Fruit fly (Drosophila melanogaster) whole organism, pupa: ENCODE data around the gene holn1.

Source experiments
- CG13204 ChIP-seq: fragments of 200-800 bp; sonication (Bioruptor generic); optimal IDR thresholded peaks from 2 replicates; lab custom pipeline; 2018; ENCODE audit warnings: missing biosample characterization, mild to moderate bottlenecking, missing genetic modification characterization, moderate library complexity
- CG17806 ChIP-seq: fragments of 200-800 bp; sonication (Bioruptor generic); optimal IDR thresholded peaks from 2 replicates; lab custom pipeline; 2018; ENCODE audit warnings: missing biosample characterization, mild to moderate bottlenecking, missing genetic modification characterization, moderate library complexity
- CG8301 ChIP-seq: fragments of 200-800 bp; sonication (Bioruptor generic); optimal IDR thresholded peaks from 2 replicates; lab custom pipeline; 2018; ENCODE audit warnings: missing biosample characterization, mild to moderate bottlenecking, missing genetic modification characterization
- Ets98B ChIP-seq: fragments of 200-800 bp; sonication (Bioruptor generic); IDR thresholded peaks from 2 replicates; pipeline ENCODE4 v1.3.6; 2022; ENCODE audit warnings: missing biosample characterization, missing genetic modification characterization
- gl ChIP-seq: fragments of 200-800 bp; sonication (Bioruptor generic); optimal IDR thresholded peaks from 2 replicates; lab custom pipeline; 2018; ENCODE audit warnings: missing biosample characterization, mild to moderate bottlenecking, missing genetic modification characterization

dm6 chr2L:10474815-10475214 lies 39.0 kb downstream of the holn1 start:
- TF ChIP-seq CG17806 (tag; lab: Kevin White, UChicago): no peak
- TF ChIP-seq Ets98B: no peak
- no peak for TF ChIP-seq gl (tag; lab: Kevin White, UChicago)
- TF ChIP-seq CG13204 (GFP tag; lab: Kevin White, UChicago): no peak
- TF ChIP-seq CG8301 (tag; lab: Kevin White, UChicago): no peak
